Worm (Caenorhabditis elegans): ENCODE results near the gene mmab-1.

Gene mmab-1

DNA sequence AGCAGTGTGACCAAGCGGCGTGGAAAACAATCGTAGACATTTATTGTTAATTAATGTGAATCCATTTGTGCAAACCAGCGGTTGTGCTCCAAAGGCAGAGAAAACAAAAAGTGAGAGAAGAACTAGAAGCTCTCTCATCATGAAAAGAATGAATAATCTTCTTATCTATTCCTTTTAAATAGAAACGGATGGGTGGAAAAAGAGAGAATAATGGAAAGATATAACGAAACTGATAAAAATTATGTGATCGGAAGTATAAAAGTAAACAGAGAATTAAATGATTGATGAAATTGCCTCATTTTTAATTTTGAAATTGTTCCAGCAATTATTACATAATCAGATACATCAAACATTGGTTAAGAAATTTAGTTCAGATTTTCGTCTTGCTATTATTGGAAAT is 38.5 kb downstream of the mmab-1 start, which contains the start of gene clec-5:
Gene clec-5, minus strand, starts transcription at position 178 of the 400 bp plus-strand sequence.
- no peak for TF ChIP-seq tbx-2 (tag; optimal IDR thresholded peaks at IDR 0.05)
- TF ChIP-seq hmg-11 (tag; optimal IDR thresholded peaks at IDR 0.05): no peak
- TF ChIP-seq elt-2 (tag; optimal IDR thresholded peaks at IDR 0.05): peak; percentile 68
- TF ChIP-seq pha-4 (tag; optimal IDR thresholded peaks at IDR 0.05): peak; percentile 48
- no peak for TF ChIP-seq egl-5 (tag; optimal IDR thresholded peaks at IDR 0.05)
- peak; percentile 54 for TF ChIP-seq pqm-1 (tag; optimal IDR thresholded peaks at IDR 0.05)
- no peak for TF ChIP-seq nhr-11 (tag; optimal IDR thresholded peaks at IDR 0.05)
- TF ChIP-seq lsy-12 (tag; optimal IDR thresholded peaks at IDR 0.05): no peak
- peak; percentile 17 for TF ChIP-seq jun-1 (tag; optimal IDR thresholded peaks at IDR 0.05)
- TF ChIP-seq elt-1 (tag; optimal IDR thresholded peaks at IDR 0.05): no peak

DNA sequence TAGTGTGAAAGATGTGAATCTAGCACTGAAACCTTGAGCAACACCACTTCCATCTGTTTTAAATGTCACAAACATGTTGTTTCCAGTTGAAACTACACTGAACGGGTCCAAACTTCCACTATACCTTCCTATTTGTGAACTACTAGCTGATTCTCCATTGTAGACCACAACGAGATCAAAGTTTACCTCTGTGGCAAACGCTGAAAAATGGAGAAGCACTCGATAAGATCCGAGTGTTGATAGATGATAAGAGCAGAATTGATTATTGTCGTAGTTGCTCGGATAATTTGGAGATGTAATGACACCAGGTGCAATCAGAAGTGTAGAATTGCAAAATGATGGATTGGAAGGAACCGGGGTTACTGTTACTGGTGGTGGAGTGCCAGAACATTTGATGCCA is 40.0 kb downstream of the mmab-1 start:
- TF ChIP-seq R02D3.7 (tag; optimal IDR thresholded peaks at IDR 0.05) (no peak), nhr-67 (tag; optimal IDR thresholded peaks at IDR 0.05) (no peak), mdl-1 (tag; optimal IDR thresholded peaks at IDR 0.05) (no peak), fkh-10 (GFP tag; optimal IDR thresholded peaks at IDR 0.05) (no peak), fos-1 (tag; optimal IDR thresholded peaks at IDR 0.05) (no peak), ceh-28 (tag; optimal IDR thresholded peaks at IDR 0.05) (no peak), lin-15B (tag; optimal IDR thresholded peaks at IDR 0.05) (no peak), ztf-11 (tag; optimal IDR thresholded peaks at IDR 0.05) (no peak), nhr-11 (tag; optimal IDR thresholded peaks at IDR 0.05) (no peak), jun-1 (tag; optimal IDR thresholded peaks at IDR 0.05) (no peak), egl-5 (tag; optimal IDR thresholded peaks at IDR 0.05) (no peak), sea-2 (GFP tag; optimal IDR thresholded peaks at IDR 0.05) (no peak), pqm-1 (tag; optimal IDR thresholded peaks at IDR 0.05) (peak; percentile 37), aly-2 (tag; optimal IDR thresholded peaks at IDR 0.05) (no peak), elt-2 (tag; optimal IDR thresholded peaks at IDR 0.05) (peak; percentile 72), daf-12 (tag; optimal IDR thresholded peaks at IDR 0.05) (no peak), fkh-2 (tag; optimal IDR thresholded peaks at IDR 0.05) (no peak)

DNA sequence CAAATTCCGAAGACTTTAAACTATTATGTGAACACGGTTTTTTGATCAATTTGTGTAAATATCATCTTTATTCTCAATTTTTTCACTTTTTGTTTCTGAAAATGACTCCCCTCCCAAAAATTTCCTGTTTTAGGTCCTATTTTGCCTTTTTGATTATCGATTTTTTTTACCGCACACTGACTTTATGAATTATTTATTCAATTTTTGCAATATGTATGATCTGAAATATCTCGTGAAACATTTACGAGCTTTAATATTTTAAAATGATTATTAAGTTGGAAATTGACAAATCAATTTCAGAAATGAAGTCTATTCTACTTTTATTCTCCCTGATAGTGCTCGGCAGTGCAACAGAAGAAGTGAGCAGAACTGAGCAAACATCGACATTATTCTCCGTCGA is 42.5 kb downstream of the mmab-1 start, which contains the start of gene C35D10.1:
Gene C35D10.1, plus strand, starts transcription at position 301 of the 400 bp plus-strand sequence.
- peak; percentile 15 for TF ChIP-seq ceh-28 (tag; optimal IDR thresholded peaks at IDR 0.05)
- TF ChIP-seq snpc-4 (tag; optimal IDR thresholded peaks at IDR 0.05): no peak
- no peak for TF ChIP-seq lin-39 (tag; optimal IDR thresholded peaks at IDR 0.05)

DNA sequence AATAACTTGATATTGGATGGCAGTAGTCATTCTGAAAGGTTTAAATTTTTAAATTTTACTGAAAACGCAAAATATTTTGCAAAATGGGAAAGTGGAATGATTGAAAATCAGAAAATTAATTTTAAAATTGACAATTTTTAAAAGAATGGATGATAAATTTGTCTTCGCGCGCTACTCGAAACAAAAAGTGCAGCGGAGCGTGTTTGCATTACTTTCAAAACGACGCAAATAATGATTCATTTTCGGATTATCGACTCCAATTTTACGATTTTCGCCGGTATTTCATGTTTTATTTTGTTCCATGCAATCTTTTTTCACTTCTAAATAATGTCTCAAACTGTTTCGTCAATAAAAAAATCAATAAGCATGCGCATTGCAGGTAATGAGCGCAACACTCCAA is 43.6 kb downstream of the mmab-1 start, which contains the start of the genes tost-1 and arx-6:
Gene tost-1, minus strand, starts transcription at position 31 of the 400 bp plus-strand sequence.
Gene arx-6, plus strand, starts transcription at position 378 of the 400 bp plus-strand sequence.
- TF ChIP-seq elt-2 (tag; optimal IDR thresholded peaks at IDR 0.05): peak; percentile 3
- no peak for TF ChIP-seq nhr-77 (tag; optimal IDR thresholded peaks at IDR 0.05)
- no peak for TF ChIP-seq elt-1 (tag; optimal IDR thresholded peaks at IDR 0.05)
- no peak for TF ChIP-seq ztf-4 (tag; optimal IDR thresholded peaks at IDR 0.05)
- peak; percentile 27 for TF ChIP-seq skn-1 (tag; optimal IDR thresholded peaks at IDR 0.05)
- TF ChIP-seq lin-15B (tag; optimal IDR thresholded peaks at IDR 0.05): peak; percentile 61
- no peak for TF ChIP-seq ceh-16 (tag; optimal IDR thresholded peaks at IDR 0.05)
- no peak for TF ChIP-seq unc-39 (tag; optimal IDR thresholded peaks at IDR 0.05)
- peak; percentile 29 for TF ChIP-seq snpc-4 (tag; optimal IDR thresholded peaks at IDR 0.05)
- no peak for TF ChIP-seq nhr-11 (tag; optimal IDR thresholded peaks at IDR 0.05)
- TF ChIP-seq nhr-237 (tag; optimal IDR thresholded peaks at IDR 0.05): no peak
- TF ChIP-seq nfya-1 (tag; optimal IDR thresholded peaks at IDR 0.05; ENCODE audit: insufficient read depth): peak; percentile 47
- TF ChIP-seq nhr-23 (tag; optimal IDR thresholded peaks at IDR 0.05): no peak
- TF ChIP-seq R02D3.7 (tag; optimal IDR thresholded peaks at IDR 0.05): no peak
- no peak for TF ChIP-seq unc-62 (GFP tag; optimal IDR thresholded peaks at IDR 0.05)
- no peak for TF ChIP-seq ceh-82 (tag; optimal IDR thresholded peaks at IDR 0.05)
- no peak for TF ChIP-seq mdl-1 (tag; optimal IDR thresholded peaks at IDR 0.05)

DNA sequence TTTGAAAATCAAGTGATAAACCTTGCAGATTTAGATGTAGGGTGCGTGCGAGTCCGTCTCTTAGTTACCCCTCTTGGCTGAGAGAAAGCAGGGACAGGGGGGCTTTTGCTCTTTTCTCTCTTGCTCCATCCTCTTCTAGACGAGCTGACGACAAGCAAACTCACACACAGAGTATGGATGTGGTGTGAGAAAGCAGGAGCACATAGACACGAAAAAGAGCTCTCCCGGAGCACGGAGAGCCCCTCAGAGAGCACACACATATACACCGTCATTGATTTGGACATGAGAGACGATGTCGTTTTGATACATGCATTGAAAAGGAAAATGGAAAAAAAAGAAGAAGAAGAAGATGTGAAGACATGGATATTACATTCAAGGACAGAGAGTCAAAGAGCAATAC is 46.3 kb downstream of the mmab-1 start:
- TF ChIP-seq jun-1 (tag; optimal IDR thresholded peaks at IDR 0.05) (no peak), fkh-10 (GFP tag; optimal IDR thresholded peaks at IDR 0.05) (peak; percentile 39)
